Worm (Caenorhabditis elegans): ENCODE data around the gene cest-7.

cest-7 gene

DNA sequence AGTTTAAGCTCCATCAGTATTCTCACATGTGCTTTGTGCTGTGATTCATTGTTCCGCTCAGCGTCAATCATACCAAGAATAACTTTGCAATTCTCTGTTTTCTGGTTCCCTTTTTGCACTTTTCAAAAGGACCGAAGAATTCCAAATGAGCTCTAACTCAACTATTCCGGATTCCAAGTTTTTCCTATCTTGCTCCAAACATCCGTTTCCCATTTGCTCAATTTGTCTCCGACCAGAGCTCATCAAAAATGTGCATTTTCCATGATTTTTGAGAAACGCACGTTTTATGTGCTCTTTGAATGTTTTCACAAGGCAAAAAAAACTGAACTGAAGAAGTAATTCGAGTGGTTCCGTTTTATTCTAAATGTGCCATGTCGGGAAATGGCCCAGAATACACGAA, 31.5 kb upstream of the cest-7 start (continued):
- no peak for TF ChIP-seq lin-15B (tag; optimal IDR thresholded peaks at IDR 0.05)
- no peak for TF ChIP-seq arid-1 (GFP tag; conservative IDR thresholded peaks at IDR 0.05)
- no peak for TF ChIP-seq nhr-77 (tag; optimal IDR thresholded peaks at IDR 0.05)
- TF ChIP-seq ZK337.2 (GFP tag; IDR thresholded peaks at IDR 0.05) = no peak
- TF ChIP-seq pqm-1 (tag; optimal IDR thresholded peaks at IDR 0.05) = no peak
- no peak for TF ChIP-seq snpc-4 (tag; optimal IDR thresholded peaks at IDR 0.05)

- TF ChIP-seq php-3 (GFP tag; IDR thresholded peaks at IDR 0.05) = no peak
- TF ChIP-seq aha-1 (tag) = peak; percentile 90
- TF ChIP-seq mep-1 (tag; optimal IDR thresholded peaks at IDR 0.05) = peak; percentile 31
- peak in 1 of 2 experiments; percentile 50 for TF ChIP-seq lsy-2 (tag; optimal IDR thresholded peaks at IDR 0.05)
- TF ChIP-seq nhr-11 (tag; optimal IDR thresholded peaks at IDR 0.05) = peak; percentile 81
- no peak for TF ChIP-seq snpc-1.2 (GFP tag; IDR thresholded peaks at IDR 0.05)
- TF ChIP-seq Y48G9A.11 (GFP tag; IDR thresholded peaks at IDR 0.05) = no peak
- TF ChIP-seq hlh-30 (tag; optimal IDR thresholded peaks at IDR 0.05; ENCODE audit: insufficient read depth) = peak; percentile 41
- peak; percentile 15; the same call in 1 of the 2 replicates for TF ChIP-seq dmd-6 (GFP tag; IDR thresholded peaks at IDR 0.05)
- peak; percentile 20 for TF ChIP-seq nhr-48 (tag; optimal IDR thresholded peaks at IDR 0.05)
- no peak for TF ChIP-seq pha-4 (GFP tag; IDR thresholded peaks at IDR 0.05)
- TF ChIP-seq pha-4 (tag; optimal IDR thresholded peaks at IDR 0.05) = no peak
- TF ChIP-seq T26A8.4 (GFP tag; IDR thresholded peaks at IDR 0.05) = 0 out of 2 replicates have a peak, but pooled peaks have one; percentile 27
- TF ChIP-seq rbr-2 (tag; optimal IDR thresholded peaks at IDR 0.05) = peak; percentile 22
These were observed 29.2 kb upstream of the cest-7 start for ce11 chrX:12200577-12200976.

DNA sequence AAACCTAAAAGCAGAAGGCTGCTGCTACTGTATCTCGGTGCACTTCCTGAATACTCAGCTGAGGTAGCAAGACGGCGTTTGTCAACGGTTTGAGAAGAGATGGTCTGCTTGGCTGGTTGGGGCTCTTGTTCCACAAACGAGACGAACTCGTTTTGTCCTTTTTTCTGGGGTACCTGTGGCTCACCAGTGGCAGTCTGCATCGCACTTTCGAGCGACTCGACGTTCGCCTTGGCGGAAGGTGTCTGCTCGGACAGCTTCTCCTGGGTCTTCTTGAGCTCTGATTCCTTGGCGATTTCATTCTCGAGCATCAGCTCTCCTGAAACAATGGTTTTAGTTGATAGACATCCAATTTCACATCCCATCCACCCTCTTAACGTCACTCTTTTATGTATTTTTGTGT, 28.3 kb upstream of the cest-7 start:
- TF ChIP-seq ceh-28 (tag; optimal IDR thresholded peaks at IDR 0.05) (no peak), lin-29 (GFP tag; IDR thresholded peaks at IDR 0.05) (no peak), set-16 (GFP tag; IDR thresholded peaks at IDR 0.05) (peak; percentile 57; the same call in 1 of the 2 replicates), ctbp-1 (GFP tag; IDR thresholded peaks at IDR 0.05) (no peak), dmd-6 (GFP tag; IDR thresholded peaks at IDR 0.05) (0 out of 2 replicates have a peak, but pooled peaks have one; percentile 9), unc-62 (GFP tag; optimal IDR thresholded peaks at IDR 0.05 in 1 of 2) (peak in 1 of 2 experiments; percentile 86), unc-62 (tag; optimal IDR thresholded peaks at IDR 0.05) (no peak)

- TF ChIP-seq unc-62 (GFP tag; optimal IDR thresholded peaks at IDR 0.05 in 1 of 2) = peak in 1 of 2 experiments; percentile 47
- no peak for TF ChIP-seq unc-62 (tag; optimal IDR thresholded peaks at IDR 0.05)
- TF ChIP-seq zip-11 (GFP tag; IDR thresholded peaks at IDR 0.05) = no peak
- TF ChIP-seq madf-5 (GFP tag; IDR thresholded peaks at IDR 0.05) = no peak
- TF ChIP-seq zip-2 (tag; optimal IDR thresholded peaks at IDR 0.05) = no peak
- 0 out of 2 replicates have a peak, but pooled peaks have one; percentile 0 for TF ChIP-seq set-16 (GFP tag; IDR thresholded peaks at IDR 0.05)
- TF ChIP-seq unc-39 (tag; optimal IDR thresholded peaks at IDR 0.05) = no peak
- no peak for TF ChIP-seq nhr-25 (tag; optimal IDR thresholded peaks at IDR 0.05; ENCODE audit: borderline replicate concordance, insufficient read depth)
- no peak for TF ChIP-seq ZK337.2 (GFP tag; IDR thresholded peaks at IDR 0.05)
These were observed 27.9 kb upstream of the cest-7 start for ce11 chrX:12201840-12202239.

ce11 chrX:12204334-12204733, 25.4 kb upstream of the cest-7 start:
- TF ChIP-seq zag-1 (tag; optimal IDR thresholded peaks at IDR 0.05) (no peak), lin-15B (tag; optimal IDR thresholded peaks at IDR 0.05) (no peak), mxl-2 (GFP tag; conservative IDR thresholded peaks at IDR 0.05) (no peak), pha-4 (GFP tag; IDR thresholded peaks at IDR 0.05) (no peak), pha-4 (tag; optimal IDR thresholded peaks at IDR 0.05) (no peak), dmd-6 (GFP tag; IDR thresholded peaks at IDR 0.05) (no peak), nhr-111 (GFP tag; optimal IDR thresholded peaks at IDR 0.05) (no peak), nhr-28 (tag; optimal IDR thresholded peaks at IDR 0.05) (no peak), lin-38 (GFP tag; IDR thresholded peaks at IDR 0.05) (no peak), dmd-8 (GFP tag; IDR thresholded peaks at IDR 0.05) (no peak), php-3 (GFP tag; IDR thresholded peaks at IDR 0.05) (no peak), hlh-30 (tag; optimal IDR thresholded peaks at IDR 0.05; ENCODE audit: insufficient read depth) (peak; percentile 60), ZK337.2 (GFP tag; IDR thresholded peaks at IDR 0.05) (no peak), Y75B8A.6 (GFP tag; IDR thresholded peaks at IDR 0.05) (no peak), ctbp-1 (GFP tag; IDR thresholded peaks at IDR 0.05) (peak; percentile 60), mdl-1 (tag; optimal IDR thresholded peaks at IDR 0.05) (peak in 1 of 2 experiments; percentile 23), lin-1 (GFP tag; IDR thresholded peaks at IDR 0.05) (no peak), spr-1 (tag; optimal IDR thresholded peaks at IDR 0.05) (no peak), fos-1 (tag; optimal IDR thresholded peaks at IDR 0.05) (no peak), ama-1 (optimal IDR thresholded peaks at IDR 0.05) (no peak), hmg-1.1 (GFP tag; IDR thresholded peaks at IDR 0.05) (0 out of 2 replicates have a peak, but pooled peaks have one; percentile 13), arid-1 (GFP tag; conservative IDR thresholded peaks at IDR 0.05) (no peak), nhr-6 (tag; optimal IDR thresholded peaks at IDR 0.05) (no peak)
